Worm (Caenorhabditis elegans): ENCODE measurements around the gene C16C8.21.

DNA sequence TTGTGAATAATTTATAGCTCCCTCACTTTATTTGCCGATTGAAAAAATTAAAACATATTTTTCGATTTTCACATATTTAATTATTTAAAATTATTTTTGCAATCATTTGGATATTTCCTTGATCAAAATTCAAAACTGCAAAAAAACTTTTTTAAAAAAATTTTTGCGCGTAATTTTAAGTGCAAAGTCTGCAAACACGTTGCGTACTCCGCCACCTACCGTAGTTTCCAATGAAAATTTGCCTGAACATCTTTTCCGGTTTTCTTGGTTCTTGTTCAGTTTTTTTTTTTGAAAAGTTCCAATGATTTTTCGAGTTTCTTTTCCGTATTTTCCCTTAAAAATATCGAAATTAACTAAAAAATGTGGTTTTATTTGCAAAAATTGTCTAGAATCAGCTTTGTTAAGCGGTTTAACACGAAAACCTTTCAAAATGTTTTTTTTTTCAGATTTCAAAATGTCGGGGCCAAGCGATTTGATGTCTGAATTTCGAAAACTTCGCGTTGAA is 822 bp downstream of the C16C8.21 start, which contains the start of gene C16C8.25:
- TF ChIP-seq nhr-10 (tag; optimal IDR thresholded peaks at IDR 0.05) (no peak), lin-13 (GFP tag; optimal IDR thresholded peaks at IDR 0.05) (no peak), nhr-77 (tag; optimal IDR thresholded peaks at IDR 0.05) (no peak)
